Fruit fly (Drosophila melanogaster): ENCODE data around the gene hng3.

hng3 gene

dm6 chr3L:780867-781701 is 25.8 kb upstream of the hng3 start (continued):
- TF ChIP-seq OdsH (GFP tag; optimal IDR thresholded peaks at IDR 0.05) (peak; percentile 96), brk (GFP tag; optimal IDR thresholded peaks at IDR 0.05) (peak; percentile 96), Hr83 (GFP tag; optimal IDR thresholded peaks at IDR 0.05; ENCODE audit: poor library complexity, severe bottlenecking) (no peak), Rel (GFP tag; optimal IDR thresholded peaks at IDR 0.05) (peak; percentile 87), Rel (tag; optimal IDR thresholded peaks at IDR 0.05) (peak; percentile 74), Vsx2 (GFP tag; optimal IDR thresholded peaks at IDR 0.05; ENCODE audit: partially characterized antibody) (peak; percentile 22), HLH106 (tag; optimal IDR thresholded peaks at IDR 0.05) (peak; percentile 94), Sp1 (GFP tag; optimal IDR thresholded peaks at IDR 0.05) (peak; percentile 94), pan (optimal IDR thresholded peaks at IDR 0.05) (no peak), Dif (GFP tag; optimal IDR thresholded peaks at IDR 0.05; ENCODE audit: partially characterized antibody) (peak; percentile 24), Jra (GFP tag; optimal IDR thresholded peaks at IDR 0.05) (peak; percentile 78), Myc (optimal IDR thresholded peaks at IDR 0.05) (no peak), foxo (GFP tag; optimal IDR thresholded peaks at IDR 0.05) (peak in 1 of 2 experiments; percentile 98), fru (GFP tag; optimal IDR thresholded peaks at IDR 0.05) (peak; percentile 96)

DNA sequence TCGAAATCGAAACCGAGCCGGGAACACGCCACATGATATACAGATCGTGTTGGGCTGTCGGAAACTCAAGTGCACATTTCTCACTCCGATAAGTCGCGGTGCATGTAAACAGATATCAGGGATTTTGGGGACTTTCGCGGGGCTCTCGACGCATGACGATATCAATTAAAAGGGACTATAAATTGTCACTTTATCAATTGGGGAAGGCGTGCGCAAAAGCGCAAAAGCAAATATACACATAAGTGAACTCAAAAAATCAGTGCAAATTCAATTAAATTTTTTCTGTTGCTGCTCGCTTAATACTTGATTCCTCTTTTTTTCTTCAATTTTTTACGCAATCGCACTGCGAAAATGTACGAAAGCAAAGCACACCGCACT is 25.2 kb upstream of the hng3 start:
- peak; percentile 26 for TF ChIP-seq h (GFP tag; optimal IDR thresholded peaks at IDR 0.05)
- no peak for TF ChIP-seq Hr83 (GFP tag; optimal IDR thresholded peaks at IDR 0.05; ENCODE audit: poor library complexity, severe bottlenecking)
- no peak for TF ChIP-seq Rel (GFP tag; optimal IDR thresholded peaks at IDR 0.05)
- TF ChIP-seq Rel (tag; optimal IDR thresholded peaks at IDR 0.05) = peak; percentile 93

DNA sequence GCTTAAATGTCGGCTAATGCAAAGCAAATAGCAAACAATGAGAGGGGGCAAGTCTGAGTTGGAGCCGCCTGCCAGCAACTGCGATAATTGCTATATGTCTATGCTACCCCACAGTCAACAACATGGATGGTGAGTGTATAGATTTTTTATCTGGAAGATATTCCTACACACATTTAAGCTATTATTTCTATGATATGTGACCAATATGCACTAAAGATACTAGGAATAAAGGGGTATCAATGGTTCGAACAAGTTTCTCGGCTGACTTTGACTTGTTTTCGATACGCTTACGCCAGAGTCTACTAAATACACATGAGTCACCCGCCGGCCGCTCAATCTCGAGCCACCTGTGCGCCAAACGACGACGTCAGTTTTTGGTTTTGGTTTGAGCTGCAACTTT is 23.7 kb upstream of the hng3 start:
- TF ChIP-seq sv (GFP tag; optimal IDR thresholded peaks at IDR 0.05) (no peak), foxo (GFP tag; optimal IDR thresholded peaks at IDR 0.05) (peak in 1 of 2 experiments; percentile 36), CG32264 (GFP tag; optimal IDR thresholded peaks at IDR 0.05) (no peak), br (GFP tag; optimal IDR thresholded peaks at IDR 0.05) (peak; percentile 5), ey (GFP tag; optimal IDR thresholded peaks at IDR 0.05) (peak; percentile 41), woc (GFP tag; optimal IDR thresholded peaks at IDR 0.05) (no peak), rgr (GFP tag; optimal IDR thresholded peaks at IDR 0.05) (peak; percentile 3), HLH106 (tag; optimal IDR thresholded peaks at IDR 0.05) (no peak), jim (GFP tag; optimal IDR thresholded peaks at IDR 0.05) (no peak), CrebA (GFP tag; optimal IDR thresholded peaks at IDR 0.05; ENCODE audit: borderline replicate concordance) (no peak), Abd-B (GFP tag; optimal IDR thresholded peaks at IDR 0.05) (no peak), psq (GFP tag; optimal IDR thresholded peaks at IDR 0.05) (no peak), Vsx2 (GFP tag; optimal IDR thresholded peaks at IDR 0.05; ENCODE audit: partially characterized antibody) (no peak), dl (GFP tag; optimal IDR thresholded peaks at IDR 0.05; ENCODE audit: insufficient read depth in 1 of 2, partially characterized antibody in 2 of 2) (no peak), GATAd (GFP tag; optimal IDR thresholded peaks at IDR 0.05) (no peak), h (GFP tag; optimal IDR thresholded peaks at IDR 0.05) (peak; percentile 5), Hr78 (GFP tag; optimal IDR thresholded peaks at IDR 0.05) (no peak)

DNA sequence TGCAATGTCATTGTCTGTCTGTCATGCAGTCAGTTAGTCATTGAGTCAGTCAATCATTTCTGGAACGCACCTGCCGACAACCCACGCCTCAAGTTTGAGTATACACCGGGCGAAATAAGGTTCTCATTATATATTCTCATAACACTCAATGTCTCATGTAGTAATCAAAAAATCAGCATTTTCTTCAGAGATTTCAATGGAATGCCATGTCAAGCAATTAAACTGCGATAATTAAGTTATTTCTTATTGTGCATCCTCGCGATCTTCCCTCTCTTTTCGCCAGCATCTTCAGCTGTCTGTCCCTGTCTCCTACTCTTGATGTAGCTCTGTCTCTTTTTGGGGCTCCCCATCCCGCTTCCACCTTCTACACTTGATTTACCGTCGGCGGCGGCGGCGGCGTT is 22.0 kb upstream of the hng3 start:
- no peak for TF ChIP-seq N (GFP tag; optimal IDR thresholded peaks at IDR 0.05)
- peak; percentile 47 for TF ChIP-seq woc (GFP tag; optimal IDR thresholded peaks at IDR 0.05)
- peak; percentile 71 for TF ChIP-seq ey (GFP tag; optimal IDR thresholded peaks at IDR 0.05)
- TF ChIP-seq CG9705 (GFP tag; optimal IDR thresholded peaks at IDR 0.05) = no peak
- TF ChIP-seq Hnf4 (GFP tag; optimal IDR thresholded peaks at IDR 0.05) = peak; percentile 69
- no peak for TF ChIP-seq pan (optimal IDR thresholded peaks at IDR 0.05)
- peak; percentile 74 for TF ChIP-seq h (GFP tag; optimal IDR thresholded peaks at IDR 0.05)
- peak; percentile 44 for TF ChIP-seq dmrt93B (GFP tag; optimal IDR thresholded peaks at IDR 0.05)
- TF ChIP-seq brk (GFP tag; optimal IDR thresholded peaks at IDR 0.05) = no peak
- peak; percentile 42 for TF ChIP-seq Sp1 (GFP tag; optimal IDR thresholded peaks at IDR 0.05)
- no peak for TF ChIP-seq sv (GFP tag; optimal IDR thresholded peaks at IDR 0.05)
- TF ChIP-seq lola (GFP tag; optimal IDR thresholded peaks at IDR 0.05) = no peak
- TF ChIP-seq Myc (optimal IDR thresholded peaks at IDR 0.05) = no peak
- TF ChIP-seq CrebA (GFP tag; optimal IDR thresholded peaks at IDR 0.05; ENCODE audit: borderline replicate concordance) = no peak
- TF ChIP-seq rgr (GFP tag; optimal IDR thresholded peaks at IDR 0.05) = peak; percentile 74
- TF ChIP-seq Dfd (GFP tag; optimal IDR thresholded peaks at IDR 0.05) = no peak
- peak; percentile 56 for TF ChIP-seq HLH106 (tag; optimal IDR thresholded peaks at IDR 0.05)
- peak; percentile 76 for TF ChIP-seq fru (GFP tag; optimal IDR thresholded peaks at IDR 0.05)
- TF ChIP-seq Hr83 (GFP tag; optimal IDR thresholded peaks at IDR 0.05; ENCODE audit: poor library complexity, severe bottlenecking) = no peak
- TF ChIP-seq Rel (GFP tag; optimal IDR thresholded peaks at IDR 0.05) = no peak
- TF ChIP-seq Rel (tag; optimal IDR thresholded peaks at IDR 0.05) = peak; percentile 66
- TF ChIP-seq usp (GFP tag; optimal IDR thresholded peaks at IDR 0.05) = no peak
- peak; percentile 71 for TF ChIP-seq OdsH (GFP tag; optimal IDR thresholded peaks at IDR 0.05)
- no peak for TF ChIP-seq dl (GFP tag; optimal IDR thresholded peaks at IDR 0.05; ENCODE audit: insufficient read depth in 1 of 2, partially characterized antibody in 2 of 2)
- TF ChIP-seq sage (GFP tag; optimal IDR thresholded peaks at IDR 0.05) = no peak
- peak in 1 of 2 experiments; percentile 77 for TF ChIP-seq foxo (GFP tag; optimal IDR thresholded peaks at IDR 0.05)
- TF ChIP-seq Jra (GFP tag; optimal IDR thresholded peaks at IDR 0.05) = no peak
- TF ChIP-seq GATAd (GFP tag; optimal IDR thresholded peaks at IDR 0.05) = no peak
- peak; percentile 80 for TF ChIP-seq br (GFP tag; optimal IDR thresholded peaks at IDR 0.05)
- no peak for TF ChIP-seq dsf (GFP tag; optimal IDR thresholded peaks at IDR 0.05; ENCODE audit: borderline replicate concordance)
- TF ChIP-seq psq (GFP tag; optimal IDR thresholded peaks at IDR 0.05) = peak; percentile 61
